Worm (Caenorhabditis elegans): Measurements from ENCODE around the gene ZC412.10.

ZC412.10 gene

ce11 chrV:14915599-14915998 is 39.0 kb upstream of the ZC412.10 start, which contains the start of gene H12D21.11 (continued):
- TF ChIP-seq nhr-25 (tag; optimal IDR thresholded peaks at IDR 0.05; ENCODE audit: borderline replicate concordance, insufficient read depth) (no peak), ceh-20 (GFP tag; IDR thresholded peaks at IDR 0.05) (no peak), hlh-11 (tag; optimal IDR thresholded peaks at IDR 0.05) (no peak), ZK546.5 (tag; optimal IDR thresholded peaks at IDR 0.05) (no peak)

- TF ChIP-seq unc-62 (GFP tag; optimal IDR thresholded peaks at IDR 0.05 in 1 of 2) (peak in 1 of 2 experiments; percentile 96), unc-62 (tag; optimal IDR thresholded peaks at IDR 0.05) (no peak), daf-16 (GFP tag; optimal IDR thresholded peaks at IDR 0.05) (no peak), daf-16 (tag; optimal IDR thresholded peaks at IDR 0.05) (no peak)
Observed at ce11 chrV:14910758-14911157, 34.1 kb upstream of the ZC412.10 start.

ce11 chrV:14909331-14909835 is 32.8 kb upstream of the ZC412.10 start, which contains the start of gene H12D21.9:
Gene H12D21.9 (minus strand): TSS chrV:14909478.
- TF ChIP-seq daf-16 (GFP tag; optimal IDR thresholded peaks at IDR 0.05) = peak in 1 of 2 experiments; percentile 11
- TF ChIP-seq daf-16 (tag; optimal IDR thresholded peaks at IDR 0.05) = no peak
- TF ChIP-seq sdz-12 (GFP tag; optimal IDR thresholded peaks at IDR 0.05) = no peak
- no peak for TF ChIP-seq F26F4.8 (GFP tag; conservative IDR thresholded peaks at IDR 0.05)
- peak; percentile 47 for TF ChIP-seq aha-1 (tag)

DNA sequence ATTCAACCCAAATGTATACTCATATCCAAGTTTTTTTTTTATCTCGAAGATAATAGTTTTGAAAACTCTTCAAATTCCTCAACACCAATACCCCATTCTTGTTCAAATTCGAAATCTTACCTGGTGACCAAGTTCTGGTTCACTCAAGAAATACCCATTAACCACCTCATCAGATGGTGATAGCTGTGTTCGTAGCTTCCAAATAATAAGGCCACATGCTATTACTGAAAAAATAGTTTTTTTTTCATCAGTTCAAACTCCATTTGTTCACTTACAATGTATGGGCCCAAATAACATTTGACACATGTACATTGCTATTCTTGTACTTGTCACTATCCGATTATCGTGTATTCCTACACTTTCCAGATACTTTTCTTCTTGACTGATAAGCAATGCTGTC is 30.8 kb upstream of the ZC412.10 start:
- TF ChIP-seq daf-19 (GFP tag; conservative IDR thresholded peaks at IDR 0.05) (no peak), mxl-3 (GFP tag; optimal IDR thresholded peaks at IDR 0.05) (no peak), aha-1 (tag) (peak; percentile 7), rbr-2 (tag; optimal IDR thresholded peaks at IDR 0.05) (no peak), ama-1 (optimal IDR thresholded peaks at IDR 0.05) (no peak), unc-62 (GFP tag; optimal IDR thresholded peaks at IDR 0.05 in 1 of 2) (peak in 1 of 2 experiments; percentile 98), unc-62 (tag; optimal IDR thresholded peaks at IDR 0.05) (no peak), egl-27 (tag; optimal IDR thresholded peaks at IDR 0.05) (no peak), mxl-2 (GFP tag; conservative IDR thresholded peaks at IDR 0.05) (no peak), lin-15B (tag; optimal IDR thresholded peaks at IDR 0.05) (no peak), duxl-1 (tag; optimal IDR thresholded peaks at IDR 0.05; ENCODE audit: poor library complexity) (no peak), egl-43 (GFP tag; IDR thresholded peaks at IDR 0.05) (no peak), saeg-2 (GFP tag; IDR thresholded peaks at IDR 0.05) (no peak), ceh-28 (tag; optimal IDR thresholded peaks at IDR 0.05) (no peak)

ce11 chrV:14900905-14901304 is 24.3 kb upstream of the ZC412.10 start:
- TF ChIP-seq fkh-10 (GFP tag; optimal IDR thresholded peaks at IDR 0.05) = no peak
- TF ChIP-seq ZK546.5 (tag; optimal IDR thresholded peaks at IDR 0.05) = no peak
- no peak for TF ChIP-seq nhr-11 (tag; optimal IDR thresholded peaks at IDR 0.05)
- no peak for TF ChIP-seq nhr-77 (tag; optimal IDR thresholded peaks at IDR 0.05)
- peak; percentile 94 for TF ChIP-seq aha-1 (tag)

DNA sequence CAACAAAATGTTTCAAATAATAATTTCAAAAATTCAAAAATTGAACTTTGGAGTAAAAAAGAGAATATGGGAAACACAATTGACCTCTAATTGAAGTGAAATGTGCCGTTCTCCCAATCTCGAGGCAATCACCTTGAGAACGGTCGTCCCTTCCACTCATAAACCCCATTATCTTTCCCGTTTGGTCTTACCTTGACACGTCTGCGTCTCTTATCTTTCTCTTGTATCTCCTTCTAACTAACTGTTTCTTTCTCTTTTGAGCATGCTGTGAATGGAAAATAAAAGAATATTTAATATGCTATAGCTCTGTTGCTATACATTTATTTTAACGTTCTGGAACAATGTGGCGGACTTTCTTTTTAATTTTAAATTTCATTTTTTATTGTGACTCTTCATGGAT is 22.9 kb upstream of the ZC412.10 start, which contains the start of gene H12D21.10:
TSS of gene H12D21.10 (plus strand) at position 260 of the 400 bp plus-strand sequence.
- no peak for TF ChIP-seq mes-2 (tag; optimal IDR thresholded peaks at IDR 0.05; ENCODE audit: poor library complexity, severe bottlenecking)
- TF ChIP-seq lin-13 (GFP tag; optimal IDR thresholded peaks at IDR 0.05) = no peak
- no peak for TF ChIP-seq rbr-2 (tag; optimal IDR thresholded peaks at IDR 0.05)
- TF ChIP-seq lin-29 (GFP tag; IDR thresholded peaks at IDR 0.05) = no peak
- no peak for TF ChIP-seq ceh-44 (GFP tag; IDR thresholded peaks at IDR 0.05)
- TF ChIP-seq F49E8.2 (tag; optimal IDR thresholded peaks at IDR 0.05; ENCODE audit: borderline replicate concordance) = no peak
- TF ChIP-seq unc-39 (tag; optimal IDR thresholded peaks at IDR 0.05) = no peak
- TF ChIP-seq ces-1 (GFP tag; optimal IDR thresholded peaks at IDR 0.05) = no peak
- TF ChIP-seq zfp-3 (GFP tag; conservative IDR thresholded peaks at IDR 0.05) = no peak
- TF ChIP-seq ztf-7 (tag; optimal IDR thresholded peaks at IDR 0.05) = no peak
- TF ChIP-seq dpl-1 (GFP tag; optimal IDR thresholded peaks at IDR 0.05) = no peak
- TF ChIP-seq ceh-28 (tag; optimal IDR thresholded peaks at IDR 0.05) = no peak
- TF ChIP-seq lin-15B (tag; optimal IDR thresholded peaks at IDR 0.05) = no peak
- TF ChIP-seq daf-12 (tag; optimal IDR thresholded peaks at IDR 0.05) = no peak
